4 fruit fly cellular contexts compared by ENCODE assay signal in the genomic region with DNA sequence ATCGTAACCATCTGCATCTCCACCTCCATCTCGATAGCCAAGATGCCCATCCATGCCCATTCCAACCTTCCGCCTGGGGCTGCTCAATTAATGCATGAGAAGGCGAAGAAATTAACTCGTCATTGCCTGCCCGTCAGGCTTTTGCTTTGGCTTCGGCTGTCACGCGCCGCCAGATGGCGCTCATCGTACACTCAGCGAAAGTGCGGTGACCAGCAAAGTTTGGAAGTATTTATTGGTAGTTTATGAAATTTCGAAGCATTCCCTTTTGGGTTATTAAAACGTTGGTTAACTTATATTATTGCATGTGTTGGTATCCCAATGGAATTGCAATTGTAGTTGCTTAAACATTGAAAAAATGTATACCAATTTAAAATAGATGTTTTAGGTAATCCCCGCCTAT.
TF ChIP-seq lines count a peak whose summit lies in the region.

No protein-coding gene starts in this region.

- peak; percentile 64 to 71 for TF ChIP-seq CTCF in S2 (optimal IDR thresholded peaks at IDR 0.05; lab: Kevin White, UChicago)
- TF ChIP-seq CTCF in whole organism, embryonic (GFP tag; optimal IDR thresholded peaks at IDR 0.05; lab: Kevin White, UChicago), result peak; percentile 86

TF ChIP-seq in whole organism, embryonic, 481 proteins besides CTCF, POLR2A, EP300 and RAD21:
- TF ChIP-seq Hsf (GFP tag; optimal IDR thresholded peaks at IDR 0.05; lab: Kevin White, UChicago) (no peak), Dll (GFP tag; IDR thresholded peaks at IDR 0.05; lab: Robert Waterston, UW; ENCODE audit: partially characterized antibody) (no peak), sens-2 (GFP tag; IDR thresholded peaks at IDR 0.05; lab: Robert Waterston, UW) (no peak), sens (GFP tag; lab: Kevin White, UChicago) (peak; percentile 70)
TF ChIP-seq in whole organism, embryonic: peak in this region for 1.

TF ChIP-seq in whole organism, prepupa, 60 proteins besides CTCF, POLR2A, EP300 and RAD21:
- TF ChIP-seq dsx (GFP tag; optimal IDR thresholded peaks at IDR 0.05; lab: Kevin White, UChicago; ENCODE audit: poor library complexity, severe bottlenecking) (no peak), eg (GFP tag; IDR thresholded peaks at IDR 0.05; lab: Robert Waterston, UW) (0 out of 3 replicates have a peak, but pooled peaks have one; percentile 18), CG11762 (GFP tag; optimal IDR thresholded peaks at IDR 0.05; lab: Kevin White, UChicago; ENCODE audit: insufficient read depth) (no peak), Eip78C (GFP tag; lab: Kevin White, UChicago) (peak; percentile 83), CG8119 (GFP tag; IDR thresholded peaks at IDR 0.05; lab: Robert Waterston, UW) (0 out of 3 replicates have a peak, but pooled peaks have one; percentile 22), Hr4 (GFP tag; optimal IDR thresholded peaks at IDR 0.05; lab: Kevin White, UChicago) (peak; percentile 16), salr (GFP tag; optimal IDR thresholded peaks at IDR 0.05; lab: Kevin White, UChicago) (no peak), Ets96B (tag; optimal IDR thresholded peaks at IDR 0.05; lab: Kevin White, UChicago) (no peak), CG9139 (GFP tag; optimal IDR thresholded peaks at IDR 0.05; lab: Kevin White, UChicago) (no peak), CG3032 (tag; optimal IDR thresholded peaks at IDR 0.05; lab: Kevin White, UChicago) (no peak), CG32006 (GFP tag; optimal IDR thresholded peaks at IDR 0.05; lab: Kevin White, UChicago) (peak; percentile 30), pdm3 (GFP tag; optimal IDR thresholded peaks at IDR 0.05; lab: Kevin White, UChicago) (peak; percentile 11)
TF ChIP-seq in whole organism, prepupa: peak in this region for 6.

TF ChIP-seq in whole organism, pupa, 21 proteins besides CTCF, POLR2A, EP300 and RAD21:
- no peak for TF ChIP-seq CG10348 (GFP tag; IDR thresholded peaks at IDR 0.05; lab: Robert Waterston, UW)
- TF ChIP-seq CG13204 (GFP tag; optimal IDR thresholded peaks at IDR 0.05; lab: Kevin White, UChicago), result no peak
- no peak for TF ChIP-seq CG8159 (tag; optimal IDR thresholded peaks at IDR 0.05; lab: Kevin White, UChicago)
- TF ChIP-seq CG9948 (tag; optimal IDR thresholded peaks at IDR 0.05; lab: Kevin White, UChicago), result no peak
- peak; percentile 4 for TF ChIP-seq Pif1A (GFP tag; optimal IDR thresholded peaks at IDR 0.05; lab: Kevin White, UChicago)
- no peak for TF ChIP-seq CG4496 (GFP tag; IDR thresholded peaks at IDR 0.05; lab: Robert Waterston, UW)
- no peak for TF ChIP-seq CG12605 (GFP tag; IDR thresholded peaks at IDR 0.05; lab: Robert Waterston, UW)
- peak; percentile 20 for TF ChIP-seq CG14655 (GFP tag; optimal IDR thresholded peaks at IDR 0.05; lab: Kevin White, UChicago)
TF ChIP-seq in whole organism, pupa: peak in this region for 2.
